Fruit fly (Drosophila melanogaster): ENCODE data around the gene cal1.

cal1 gene

DNA sequence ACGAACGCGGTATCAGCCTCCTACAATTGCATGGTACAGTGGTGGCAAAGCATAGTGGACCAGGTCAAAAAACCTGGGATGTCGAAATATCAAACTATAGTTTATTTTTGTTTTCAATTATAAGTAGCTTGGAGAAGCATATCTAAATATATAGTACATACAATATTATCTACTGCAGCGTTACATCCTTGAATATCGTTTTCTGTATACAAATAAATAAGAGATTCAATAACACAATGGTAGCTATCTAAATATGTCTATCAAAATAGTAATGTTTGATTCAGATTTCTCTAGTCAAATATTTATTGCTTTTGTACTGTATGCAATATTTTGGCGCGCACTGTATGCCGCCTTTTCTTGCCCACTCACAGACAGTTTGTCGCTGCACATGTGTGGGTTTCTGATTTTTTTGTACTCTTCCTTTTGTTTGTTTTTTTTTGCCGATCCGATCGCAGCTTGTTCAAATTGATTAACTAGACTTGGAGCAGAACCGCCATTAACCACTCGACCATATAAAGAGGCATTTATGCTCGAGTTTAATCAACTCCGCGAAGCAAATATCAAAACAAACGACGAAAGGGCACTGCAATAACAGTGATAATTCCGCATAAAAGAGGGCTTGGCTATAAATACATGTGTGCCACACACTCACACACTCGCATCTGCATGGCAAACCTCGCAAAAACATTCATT is 7.3 kb upstream of the cal1 start (continued):
- TF ChIP-seq HLH3B (GFP tag; IDR thresholded peaks at IDR 0.05) (peak; percentile 93), pros (GFP tag; optimal IDR thresholded peaks at IDR 0.05) (peak; percentile 64), ranshi (GFP tag; IDR thresholded peaks at IDR 0.05) (peak; percentile 93), slbo (GFP tag; IDR thresholded peaks at IDR 0.05) (peak; percentile 93), shn (GFP tag; optimal IDR thresholded peaks at IDR 0.05) (peak; percentile 83), Elba2 (GFP tag; optimal IDR thresholded peaks at IDR 0.05) (peak; percentile 39), Xrp1 (GFP tag; IDR thresholded peaks at IDR 0.05) (peak; percentile 97), CG12744 (GFP tag; optimal IDR thresholded peaks at IDR 0.05) (peak; percentile 90), CG14050 (GFP tag; IDR thresholded peaks at IDR 0.05) (peak; percentile 93), Hmx (GFP tag; optimal IDR thresholded peaks at IDR 0.05) (peak; percentile 83), CG31365 (tag; optimal IDR thresholded peaks at IDR 0.05) (peak; percentile 80), sr (GFP tag; IDR thresholded peaks at IDR 0.05) (peak; percentile 42; the same call in 1 of the 3 replicates), CoRest (tag; optimal IDR thresholded peaks at IDR 0.05) (peak; percentile 96), da (GFP tag; optimal IDR thresholded peaks at IDR 0.05) (peak; percentile 81), Trl (optimal IDR thresholded peaks at IDR 0.05) (no peak), Trl (GFP tag; optimal IDR thresholded peaks at IDR 0.05) (peak; percentile 91), ash1 (GFP tag; optimal IDR thresholded peaks at IDR 0.05) (peak; percentile 55), HLH4C (GFP tag; IDR thresholded peaks at IDR 0.05; ENCODE audit: partially characterized antibody) (no peak), CG7372 (GFP tag; IDR thresholded peaks at IDR 0.05) (peak; percentile 88), cg (GFP tag; optimal IDR thresholded peaks at IDR 0.05) (peak; percentile 26), CG14014 (GFP tag; IDR thresholded peaks at IDR 0.05) (peak; percentile 93), Atf3 (GFP tag; optimal IDR thresholded peaks at IDR 0.05) (peak; percentile 85), CG7839 (tag; optimal IDR thresholded peaks at IDR 0.05) (peak; percentile 97), fd3F (GFP tag; optimal IDR thresholded peaks at IDR 0.05) (peak; percentile 91), Fer1 (GFP tag; optimal IDR thresholded peaks at IDR 0.05) (peak; percentile 97), corto (GFP tag; optimal IDR thresholded peaks at IDR 0.05) (peak; percentile 65), stc (GFP tag; IDR thresholded peaks at IDR 0.05) (peak; percentile 94), CG6765 (GFP tag; optimal IDR thresholded peaks at IDR 0.05) (peak; percentile 92), CG4328 (GFP tag; optimal IDR thresholded peaks at IDR 0.05) (peak; percentile 91), CG13296 (GFP tag; optimal IDR thresholded peaks at IDR 0.05) (peak; percentile 94), Ptx1 (GFP tag; IDR thresholded peaks at IDR 0.05) (peak; percentile 96), CG12219 (GFP tag; optimal IDR thresholded peaks at IDR 0.05) (peak; percentile 95), CG10209 (GFP tag; optimal IDR thresholded peaks at IDR 0.05) (peak; percentile 96), Atf6 (GFP tag; IDR thresholded peaks at IDR 0.05) (peak; percentile 93), CG1024 (GFP tag; IDR thresholded peaks at IDR 0.05) (peak; percentile 69), CG7987 (GFP tag; optimal IDR thresholded peaks at IDR 0.05) (peak; percentile 79), hth (optimal IDR thresholded peaks at IDR 0.05) (no peak), Neu2 (GFP tag; optimal IDR thresholded peaks at IDR 0.05; ENCODE audit: borderline replicate concordance) (no peak), CG11695 (GFP tag; IDR thresholded peaks at IDR 0.05) (peak; percentile 98), eyg (GFP tag; optimal IDR thresholded peaks at IDR 0.05) (peak; percentile 81), sisA (GFP tag; IDR thresholded peaks at IDR 0.05) (peak; percentile 89)

dm6 chr3R:17081359-17081935 is 6.6 kb upstream of the cal1 start:
- no peak for TF ChIP-seq E2f2 (GFP tag; IDR thresholded peaks at IDR 0.05)
- no peak for TF ChIP-seq CG1529 (GFP tag; optimal IDR thresholded peaks at IDR 0.05)
- no peak for TF ChIP-seq luna (GFP tag; optimal IDR thresholded peaks at IDR 0.05)
- TF ChIP-seq Jarid2 (GFP tag; optimal IDR thresholded peaks at IDR 0.05), result no peak
- no peak for TF ChIP-seq CG1647 (GFP tag; optimal IDR thresholded peaks at IDR 0.05)
- TF ChIP-seq zf30C (GFP tag; optimal IDR thresholded peaks at IDR 0.05), result no peak
- TF ChIP-seq HLH4C (GFP tag; IDR thresholded peaks at IDR 0.05; ENCODE audit: partially characterized antibody), result no peak
- TF ChIP-seq Oaz (GFP tag; IDR thresholded peaks at IDR 0.05), result no peak
- no peak for TF ChIP-seq CG4617 (GFP tag; optimal IDR thresholded peaks at IDR 0.05; ENCODE audit: borderline replicate concordance)
- TF ChIP-seq Blimp-1 (GFP tag; optimal IDR thresholded peaks at IDR 0.05), result peak; percentile 61
- TF ChIP-seq CG1832 (GFP tag; optimal IDR thresholded peaks at IDR 0.05), result no peak
- TF ChIP-seq CG10979 (tag; optimal IDR thresholded peaks at IDR 0.05), result peak; percentile 38

All from whole organism, embryonic.